Worm (Caenorhabditis elegans) whole organism, L2 larva: ENCODE measurements around the gene ZK757.10.

Source experiments
- C34F6.9 ChIP-seq: fragments of 150-350 bp; optimal IDR thresholded peaks from 2 replicates; lab custom pipeline; 2014; ENCODE audit warnings: missing biosample characterization, missing genetic modification characterization
- F13H6.1 ChIP-seq: sonication (generic microtip); optimal IDR thresholded peaks from 2 replicates; lab custom pipeline; 2016; ENCODE audit warnings: missing genetic modification characterization, missing compliant biosample characterization
- R02D3.7 ChIP-seq: fragments of 150-350 bp; optimal IDR thresholded peaks from 2 replicates; lab custom pipeline; 2014; ENCODE audit warnings: missing biosample characterization, missing genetic modification characterization
- Y55F3AM.14 ChIP-seq: fragments of 200-800 bp; sonication (Bioruptor generic); optimal IDR thresholded peaks from 2 replicates; lab custom pipeline; 2018; ENCODE audit warnings: mild to moderate bottlenecking, missing genetic modification characterization, missing compliant biosample characterization
- ZK546.5 ChIP-seq: sonication (generic microtip); optimal IDR thresholded peaks from 2 replicates; lab custom pipeline; 2017; ENCODE audit warnings: missing biosample characterization, missing genetic modification characterization
- aly-2 ChIP-seq: fragments of 150-350 bp; optimal IDR thresholded peaks from 2 replicates; lab custom pipeline; 2014; ENCODE audit warnings: missing biosample characterization, missing genetic modification characterization
- blmp-1 ChIP-seq: sonication (generic microtip); optimal IDR thresholded peaks from 2 replicates; lab custom pipeline; 2017; ENCODE audit warnings: missing genetic modification characterization, mild to moderate bottlenecking, missing compliant biosample characterization, antibody characterized with exemption, moderate library complexity; ENCODE audit not compliant: insufficient read depth
- ceh-16 ChIP-seq: fragments of 150-350 bp; optimal IDR thresholded peaks from 2 replicates; lab custom pipeline; 2014; ENCODE audit warnings: missing biosample characterization, missing genetic modification characterization
- crh-2 ChIP-seq: sonication (generic microtip); optimal IDR thresholded peaks from 2 replicates; lab custom pipeline; 2017; ENCODE audit warnings: missing biosample characterization, missing genetic modification characterization
- dmd-4 ChIP-seq: sonication (generic microtip); optimal IDR thresholded peaks from 2 replicates; lab custom pipeline; 2017; ENCODE audit warnings: missing biosample characterization, missing genetic modification characterization
- egl-27 ChIP-seq: sonication (generic microtip); optimal IDR thresholded peaks from 3 replicates; lab custom pipeline; 2017; ENCODE audit warnings: missing biosample characterization, missing genetic modification reagents, missing genetic modification characterization
- elt-3 ChIP-seq: sonication (generic microtip); optimal IDR thresholded peaks from 2 replicates; lab custom pipeline; 2017; ENCODE audit warnings: missing biosample characterization, missing genetic modification characterization
- fos-1 ChIP-seq: fragments of 150-350 bp; optimal IDR thresholded peaks from 2 replicates; lab custom pipeline; 2014; ENCODE audit warnings: missing biosample characterization, missing genetic modification characterization
- gmeb-1 ChIP-seq: fragments of 150-350 bp; optimal IDR thresholded peaks from 2 replicates; lab custom pipeline; 2014; ENCODE audit warnings: missing biosample characterization, missing genetic modification characterization
- lin-11 ChIP-seq: fragments of 150-350 bp; sonication (generic microtip); optimal IDR thresholded peaks from 2 replicates; lab custom pipeline; 2014; ENCODE audit warnings: missing biosample characterization, missing genetic modification characterization, inconsistent platforms, mixed read lengths
- lin-13 ChIP-seq: fragments of 150-350 bp; optimal IDR thresholded peaks from 2 replicates; lab custom pipeline; 2014; ENCODE audit warnings: missing biosample characterization, missing genetic modification reagents, missing genetic modification characterization
- lin-39 ChIP-seq: fragments of 150-350 bp; optimal IDR thresholded peaks from 2 replicates; lab custom pipeline; 2014; ENCODE audit warnings: missing biosample characterization, missing genetic modification reagents, missing genetic modification characterization
- lsy-2 ChIP-seq, 2 experiments: fragments of 150-350 bp in 1 of 2; sonication (generic microtip) in 1 of 2; optimal IDR thresholded peaks; 2 replicates each; lab custom pipeline; 2014 to 2017; ENCODE audit warnings: missing biosample characterization in 2 of 2, missing genetic modification characterization in 2 of 2
- mab-5 ChIP-seq: fragments of 150-350 bp; optimal IDR thresholded peaks from 2 replicates; lab custom pipeline; 2014; ENCODE audit warnings: missing biosample characterization, missing genetic modification characterization
- mdl-1 ChIP-seq, 2 experiments: fragments of 150-350 bp in 1 of 2; sonication (generic microtip) in 1 of 2; optimal IDR thresholded peaks; 2 replicates each; lab custom pipeline; 2017; ENCODE audit warnings: missing biosample characterization in 2 of 2, missing genetic modification characterization in 2 of 2
- nhr-11 ChIP-seq: fragments of 150-350 bp; optimal IDR thresholded peaks from 2 replicates; lab custom pipeline; 2014; ENCODE audit warnings: missing biosample characterization, missing genetic modification characterization
- nhr-12 ChIP-seq: fragments of 150-350 bp; optimal IDR thresholded peaks from 2 replicates; lab custom pipeline; 2014; ENCODE audit warnings: missing biosample characterization, missing genetic modification characterization
- nhr-129 ChIP-seq: fragments of 150-350 bp; optimal IDR thresholded peaks from 2 replicates; lab custom pipeline; 2014; ENCODE audit warnings: missing biosample characterization, missing genetic modification characterization
- nhr-21 ChIP-seq: fragments of 150-350 bp; optimal IDR thresholded peaks from 2 replicates; lab custom pipeline; 2014; ENCODE audit warnings: missing biosample characterization, missing genetic modification characterization
- nhr-23 ChIP-seq: fragments of 150-350 bp; optimal IDR thresholded peaks from 2 replicates; lab custom pipeline; 2014; ENCODE audit warnings: missing biosample characterization, missing genetic modification reagents, missing genetic modification characterization
- nhr-6 ChIP-seq: fragments of 150-350 bp; optimal IDR thresholded peaks from 2 replicates; lab custom pipeline; 2014; ENCODE audit warnings: missing biosample characterization, missing genetic modification characterization
- peb-1 ChIP-seq: fragments of 150-350 bp; optimal IDR thresholded peaks from 2 replicates; lab custom pipeline; 2014; ENCODE audit warnings: missing biosample characterization, missing genetic modification characterization
- sem-4 ChIP-seq: fragments of 150-350 bp; optimal IDR thresholded peaks from 2 replicates; lab custom pipeline; 2014; ENCODE audit warnings: missing biosample characterization, missing genetic modification reagents, missing genetic modification characterization
- sma-3 ChIP-seq: sonication (generic microtip); optimal IDR thresholded peaks from 2 replicates; lab custom pipeline; 2016; ENCODE audit warnings: missing genetic modification reagents, missing genetic modification characterization, missing compliant biosample characterization
- sma-9 ChIP-seq, 2 experiments: fragments of 150-350 bp in 1 of 2; sonication (generic microtip) in 1 of 2; optimal IDR thresholded peaks; 2 replicates each; lab custom pipeline; 2014 to 2016; ENCODE audit warnings: missing genetic modification characterization in 2 of 2, mild to moderate bottlenecking in 1 of 2, missing biosample characterization in 1 of 2, missing compliant biosample characterization in 1 of 2, missing genetic modification reagents in 1 of 2, moderate library complexity in 1 of 2
- unc-39 ChIP-seq: fragments of 150-350 bp; optimal IDR thresholded peaks from 2 replicates; lab custom pipeline; 2014; ENCODE audit warnings: missing biosample characterization, missing genetic modification characterization
- unc-55 ChIP-seq: fragments of 150-350 bp; sonication (generic microtip); optimal IDR thresholded peaks from 3 replicates; lab custom pipeline; 2014; ENCODE audit warnings: missing biosample characterization, missing genetic modification reagents, missing genetic modification characterization
- zag-1 ChIP-seq: fragments of 150-350 bp; optimal IDR thresholded peaks from 2 replicates; lab custom pipeline; 2014; ENCODE audit warnings: missing biosample characterization, missing genetic modification characterization
- ztf-1 ChIP-seq: fragments of 200-800 bp; sonication (Bioruptor generic); conservative IDR thresholded peaks from 2 replicates; pipeline ENCODE4 v1.3.6; 2022; ENCODE audit warnings: missing genetic modification characterization, missing compliant biosample characterization
- ztf-4 ChIP-seq: fragments of 150-350 bp; optimal IDR thresholded peaks from 2 replicates; lab custom pipeline; 2014; ENCODE audit warnings: missing biosample characterization, missing genetic modification characterization

Gene ZK757.10

ce11 chrIII:9860201-9860780, 16.8 kb upstream of the ZK757.10 start, which contains the start of gene twk-48:
Gene twk-48, plus strand, starts transcription at chrIII:9860730.
- TF ChIP-seq nhr-11 (tag; lab: Kevin White, UChicago) (no peak), C34F6.9 (tag; lab: Kevin White, UChicago) (peak; percentile 2), sma-9 (GFP tag; optimal IDR thresholded peaks at IDR 0.05; lab: Kevin White, UChicago) (peak; percentile 7), sma-9 (tag; optimal IDR thresholded peaks at IDR 0.05; lab: Kevin White, UChicago) (no peak), mdl-1 (tag; optimal IDR thresholded peaks at IDR 0.05; lab: Kevin White, UChicago) (no peak)
- TF ChIP-seq, all 48 proteins: peak for 2

ce11 chrIII:9861470-9862342, 15.3 kb upstream of the ZK757.10 start:
- TF ChIP-seq lsy-2 (tag; optimal IDR thresholded peaks at IDR 0.05; lab: Kevin White, UChicago) (peak; percentile 35 to 50), ZK546.5 (tag; lab: Kevin White, UChicago) (no peak), lin-11 (tag; lab: Kevin White, UChicago) (peak; percentile 53), ztf-4 (tag; lab: Kevin White, UChicago) (peak; percentile 42), sma-9 (GFP tag; optimal IDR thresholded peaks at IDR 0.05; lab: Kevin White, UChicago) (peak; percentile 78), sma-9 (tag; optimal IDR thresholded peaks at IDR 0.05; lab: Kevin White, UChicago) (no peak), F13H6.1 (tag; lab: Kevin White, UChicago) (peak; percentile 31), R02D3.7 (tag; lab: Kevin White, UChicago) (no peak), Y55F3AM.14 (GFP tag; lab: Kevin White, UChicago) (peak; percentile 61), crh-2 (tag; lab: Kevin White, UChicago) (peak; percentile 58), nhr-129 (peak; percentile 79), peb-1 (tag; lab: Kevin White, UChicago) (no peak), C34F6.9 (tag; lab: Kevin White, UChicago) (peak; percentile 48), mdl-1 (tag; optimal IDR thresholded peaks at IDR 0.05; lab: Kevin White, UChicago) (peak in 1 of 2 experiments; percentile 17), gmeb-1 (tag; lab: Kevin White, UChicago) (peak; percentile 70), unc-39 (tag; lab: Kevin White, UChicago) (no peak), mab-5 (tag; lab: Kevin White, UChicago) (peak; percentile 37), unc-55 (GFP tag; lab: Kevin White, UChicago) (peak; percentile 64), fos-1 (tag; lab: Kevin White, UChicago) (peak; percentile 20), sem-4 (peak; percentile 1), sma-3 (peak; percentile 16), aly-2 (tag; lab: Kevin White, UChicago) (no peak)
- TF ChIP-seq, all 48 proteins: peak for 16

ce11 chrIII:9862469-9862868, 14.6 kb upstream of the ZK757.10 start:
- TF ChIP-seq lsy-2 (tag; optimal IDR thresholded peaks at IDR 0.05; lab: Kevin White, UChicago) = peak in 1 of 2 experiments; percentile 44
- no peak for TF ChIP-seq unc-39 (tag; lab: Kevin White, UChicago)

- peak; percentile 13 for TF ChIP-seq sma-3
- no peak for TF ChIP-seq lin-39 (tag; lab: Kevin White, UChicago)
These were observed 9.7 kb upstream of the ZK757.10 start for ce11 chrIII:9867352-9867751.

ce11 chrIII:9867780-9868503, 9.1 kb upstream of the ZK757.10 start, which contains the start of gene dhhc-4:
Gene dhhc-4, minus strand, starts transcription at chrIII:9867792.
- TF ChIP-seq ztf-1 (GFP tag; lab: Robert Waterston, UW) (no peak), unc-55 (GFP tag; lab: Kevin White, UChicago) (peak; percentile 80), nhr-21 (peak; percentile 51), Y55F3AM.14 (GFP tag; lab: Kevin White, UChicago) (no peak), nhr-23 (tag; lab: Kevin White, UChicago) (no peak), lin-13 (GFP tag; lab: Kevin White, UChicago) (peak; percentile 56), lin-39 (tag; lab: Kevin White, UChicago) (no peak), R02D3.7 (tag; lab: Kevin White, UChicago) (no peak), gmeb-1 (tag; lab: Kevin White, UChicago) (peak; percentile 94), ceh-16 (tag; lab: Kevin White, UChicago) (no peak), nhr-6 (tag; lab: Kevin White, UChicago) (no peak), sma-3 (peak; percentile 71), lsy-2 (tag; optimal IDR thresholded peaks at IDR 0.05; lab: Kevin White, UChicago) (peak; percentile 52 to 81), nhr-129 (no peak), zag-1 (tag; lab: Kevin White, UChicago) (no peak), nhr-12 (tag; lab: Kevin White, UChicago) (no peak), mab-5 (tag; lab: Kevin White, UChicago) (peak; percentile 66), unc-39 (tag; lab: Kevin White, UChicago) (no peak), elt-3 (tag; lab: Kevin White, UChicago) (no peak), fos-1 (tag; lab: Kevin White, UChicago) (peak; percentile 89), egl-27 (tag; lab: Kevin White, UChicago) (no peak), C34F6.9 (tag; lab: Kevin White, UChicago) (peak; percentile 46), ztf-4 (tag; lab: Kevin White, UChicago) (peak; percentile 22), sem-4 (no peak), dmd-4 (tag; lab: Kevin White, UChicago) (peak; percentile 53), sma-9 (GFP tag; optimal IDR thresholded peaks at IDR 0.05; lab: Kevin White, UChicago) (peak; percentile 81), sma-9 (tag; optimal IDR thresholded peaks at IDR 0.05; lab: Kevin White, UChicago) (no peak), F13H6.1 (tag; lab: Kevin White, UChicago) (peak; percentile 80), blmp-1 (tag; lab: Kevin White, UChicago) (peak; percentile 69), ZK546.5 (tag; lab: Kevin White, UChicago) (no peak)
